Worm (Caenorhabditis elegans) whole organism, late embryonic: ENCODE data around the gene asp-12.
A peak's percentile ranks its signal among the peaks of the same experiment; 100 is the strongest.

ENCODE experiments used
- C08G9.2 ChIP-seq: sonication (generic microtip); optimal IDR thresholded peaks from 2 replicates; lab custom pipeline; 2016; ENCODE audit warnings: mild to moderate bottlenecking, missing genetic modification characterization, moderate library complexity, missing compliant biosample characterization
- C38D4.7 ChIP-seq: fragments of 200-800 bp; sonication (Bioruptor generic); optimal IDR thresholded peaks from 2 replicates; lab custom pipeline; 2018; ENCODE audit warnings: mild to moderate bottlenecking, missing genetic modification characterization, moderate library complexity, missing compliant biosample characterization
- F13H6.1 ChIP-seq: sonication (generic microtip); optimal IDR thresholded peaks from 2 replicates; lab custom pipeline; 2016; ENCODE audit warnings: missing genetic modification characterization, missing compliant biosample characterization
- K02D7.2 ChIP-seq: sonication (generic microtip); optimal IDR thresholded peaks from 2 replicates; lab custom pipeline; 2017; ENCODE audit warnings: mild to moderate bottlenecking, missing genetic modification characterization, missing compliant biosample characterization
- K09A11.1 ChIP-seq: sonication (generic microtip); optimal IDR thresholded peaks from 2 replicates; lab custom pipeline; 2017; ENCODE audit warnings: antibody characterized with exemption, mild to moderate bottlenecking, missing genetic modification characterization, missing compliant biosample characterization; ENCODE audit not compliant: insufficient read depth
- T23F11.4 ChIP-seq: fragments of 200-800 bp; sonication (Bioruptor generic); optimal IDR thresholded peaks from 2 replicates; lab custom pipeline; 2018; ENCODE audit warnings: mild to moderate bottlenecking, missing genetic modification characterization, missing compliant biosample characterization
- Y22D7AL.16 ChIP-seq: sonication (generic microtip); optimal IDR thresholded peaks from 2 replicates; lab custom pipeline; 2016; ENCODE audit warnings: missing genetic modification characterization, missing compliant biosample characterization
- ahr-1 ChIP-seq: sonication (generic microtip); optimal IDR thresholded peaks from 2 replicates; lab custom pipeline; 2016; ENCODE audit warnings: missing genetic modification characterization, missing compliant biosample characterization
- ama-1 ChIP-seq: fragments of 150-350 bp; optimal IDR thresholded peaks from 2 replicates; lab custom pipeline; 2014
- ceh-18 ChIP-seq: sonication (generic microtip); optimal IDR thresholded peaks from 2 replicates; lab custom pipeline; 2016; ENCODE audit warnings: missing genetic modification characterization, missing compliant biosample characterization
- ceh-19 ChIP-seq: fragments of 200-800 bp; sonication (Bioruptor generic); optimal IDR thresholded peaks from 2 replicates; lab custom pipeline; 2018; ENCODE audit warnings: mild to moderate bottlenecking, missing genetic modification characterization, missing compliant biosample characterization
- ceh-2 ChIP-seq: sonication (generic microtip); optimal IDR thresholded peaks from 2 replicates; lab custom pipeline; 2016; ENCODE audit warnings: missing genotype, missing genetic modification characterization, missing compliant biosample characterization
- ceh-22 ChIP-seq: sonication (generic microtip); optimal IDR thresholded peaks from 2 replicates; lab custom pipeline; 2017; ENCODE audit warnings: missing biosample characterization, missing genetic modification characterization
- ceh-24 ChIP-seq: sonication (generic microtip); optimal IDR thresholded peaks from 2 replicates; lab custom pipeline; 2016; ENCODE audit warnings: mild to moderate bottlenecking, missing genetic modification characterization, missing compliant biosample characterization
- ceh-31 ChIP-seq: sonication (generic microtip); optimal IDR thresholded peaks from 2 replicates; lab custom pipeline; 2016; ENCODE audit warnings: missing genetic modification characterization, missing compliant biosample characterization
- ceh-34 ChIP-seq: sonication (generic microtip); optimal IDR thresholded peaks from 2 replicates; lab custom pipeline; 2016; ENCODE audit warnings: mild to moderate bottlenecking, missing genetic modification characterization, missing compliant biosample characterization
- ceh-45 ChIP-seq: fragments of 200-800 bp; sonication (Bioruptor generic); IDR thresholded peaks from 2 replicates; pipeline ENCODE4 v1.3.6; 2022; ENCODE audit warnings: missing genetic modification reagents, missing genetic modification characterization, missing compliant biosample characterization
- ceh-48 ChIP-seq: sonication (generic microtip); optimal IDR thresholded peaks from 2 replicates; lab custom pipeline; 2016; ENCODE audit warnings: missing genetic modification characterization, inconsistent platforms, missing compliant biosample characterization
- ceh-6 ChIP-seq: fragments of 200-800 bp; sonication (Bioruptor generic); optimal IDR thresholded peaks from 2 replicates; lab custom pipeline; 2018; ENCODE audit warnings: mild to moderate bottlenecking, missing genetic modification characterization, missing compliant biosample characterization
- che-1 ChIP-seq: sonication (generic microtip); optimal IDR thresholded peaks from 2 replicates; lab custom pipeline; 2016; ENCODE audit warnings: mild to moderate bottlenecking, missing genetic modification characterization, missing compliant biosample characterization
- elt-2 ChIP-seq: sonication (generic microtip); optimal IDR thresholded peaks from 2 replicates; lab custom pipeline; 2016; ENCODE audit warnings: missing genetic modification reagents, missing genetic modification characterization, missing compliant biosample characterization
- elt-4 ChIP-seq: sonication (generic microtip); optimal IDR thresholded peaks from 2 replicates; lab custom pipeline; 2016; ENCODE audit warnings: missing genetic modification characterization, missing compliant biosample characterization
- ets-4 ChIP-seq: sonication (generic microtip); optimal IDR thresholded peaks from 2 replicates; lab custom pipeline; 2016; ENCODE audit warnings: missing genetic modification characterization, missing compliant biosample characterization
- fax-1 ChIP-seq: sonication (generic microtip); optimal IDR thresholded peaks from 2 replicates; lab custom pipeline; 2016; ENCODE audit warnings: missing genotype, missing genetic modification characterization, missing compliant biosample characterization
- fkh-10 ChIP-seq: fragments of 150-350 bp; optimal IDR thresholded peaks from 2 replicates; lab custom pipeline; 2014; ENCODE audit warnings: missing biosample characterization, missing genetic modification reagents, missing genetic modification characterization
- fkh-6 ChIP-seq: sonication (generic microtip); optimal IDR thresholded peaks from 2 replicates; lab custom pipeline; 2016; ENCODE audit warnings: missing genetic modification characterization, missing compliant biosample characterization
- hlh-13 ChIP-seq: fragments of 200-800 bp; sonication (Bioruptor generic); optimal IDR thresholded peaks from 2 replicates; lab custom pipeline; 2018; ENCODE audit warnings: mild to moderate bottlenecking, missing genetic modification characterization, missing compliant biosample characterization
- hlh-15 ChIP-seq: sonication (generic microtip); optimal IDR thresholded peaks from 2 replicates; lab custom pipeline; 2016; ENCODE audit warnings: missing genetic modification characterization, missing compliant biosample characterization
- hlh-30 ChIP-seq: sonication (generic microtip); optimal IDR thresholded peaks from 2 replicates; lab custom pipeline; 2017; ENCODE audit warnings: antibody characterized with exemption, missing genetic modification characterization, missing compliant biosample characterization; ENCODE audit not compliant: insufficient read depth
- hlh-8 ChIP-seq: sonication (generic microtip); optimal IDR thresholded peaks from 2 replicates; lab custom pipeline; 2016; ENCODE audit warnings: missing genotype, missing genetic modification characterization, missing compliant biosample characterization
- lin-11 ChIP-seq: fragments of 200-800 bp; sonication (Bioruptor generic); optimal IDR thresholded peaks from 2 replicates; lab custom pipeline; 2018; ENCODE audit warnings: mild to moderate bottlenecking, missing genetic modification characterization, missing compliant biosample characterization
- madf-2 ChIP-seq: sonication (generic microtip); optimal IDR thresholded peaks from 2 replicates; lab custom pipeline; 2017; ENCODE audit warnings: missing genetic modification characterization, missing compliant biosample characterization
- nfya-1 ChIP-seq: sonication (generic microtip); optimal IDR thresholded peaks from 2 replicates; lab custom pipeline; 2017; ENCODE audit warnings: missing genetic modification characterization, mild to moderate bottlenecking, missing compliant biosample characterization, antibody characterized with exemption, moderate library complexity
- nhr-11 ChIP-seq: fragments of 150-350 bp; optimal IDR thresholded peaks from 2 replicates; lab custom pipeline; 2014; ENCODE audit warnings: missing biosample characterization, missing genetic modification characterization
- nhr-232 ChIP-seq: sonication (generic microtip); optimal IDR thresholded peaks from 2 replicates; lab custom pipeline; 2016; ENCODE audit warnings: missing genetic modification characterization, missing compliant biosample characterization
- odd-2 ChIP-seq: sonication (generic microtip); optimal IDR thresholded peaks from 2 replicates; lab custom pipeline; 2017; ENCODE audit warnings: antibody characterized with exemption, mild to moderate bottlenecking, missing genetic modification characterization, missing compliant biosample characterization
- pag-3 ChIP-seq: sonication (generic microtip); optimal IDR thresholded peaks from 2 replicates; lab custom pipeline; 2016; ENCODE audit warnings: missing compliant biosample characterization, missing genetic modification characterization, borderline replicate concordance
- pat-9 ChIP-seq: fragments of 200-800 bp; sonication (Bioruptor generic); optimal IDR thresholded peaks from 2 replicates; lab custom pipeline; 2018; ENCODE audit warnings: mild to moderate bottlenecking, missing genetic modification characterization, moderate library complexity, missing compliant biosample characterization
- pax-1 ChIP-seq: fragments of 150-350 bp; optimal IDR thresholded peaks from 2 replicates; lab custom pipeline; 2014; ENCODE audit warnings: missing biosample characterization, missing genetic modification characterization
- pha-4 ChIP-seq: fragments of 150-350 bp; optimal IDR thresholded peaks from 2 replicates; lab custom pipeline; 2018; ENCODE audit warnings: missing biosample characterization, missing genetic modification reagents, missing genetic modification characterization
- pqm-1 ChIP-seq: sonication (generic microtip); optimal IDR thresholded peaks from 2 replicates; lab custom pipeline; 2016; ENCODE audit warnings: missing genetic modification characterization, missing compliant biosample characterization
- ref-2 ChIP-seq: sonication (generic microtip); optimal IDR thresholded peaks from 2 replicates; lab custom pipeline; 2016; ENCODE audit warnings: missing genetic modification characterization, missing compliant biosample characterization
- rnt-1 ChIP-seq: sonication (generic microtip); optimal IDR thresholded peaks from 2 replicates; lab custom pipeline; 2016; ENCODE audit warnings: missing genetic modification characterization, missing compliant biosample characterization
- sdc-2 ChIP-seq: sonication (generic microtip); optimal IDR thresholded peaks from 2 replicates; lab custom pipeline; 2016; ENCODE audit warnings: missing genotype, missing genetic modification characterization, missing compliant biosample characterization
- sox-2 ChIP-seq: fragments of 200-800 bp; sonication (Bioruptor generic); IDR thresholded peaks from 2 replicates; pipeline ENCODE4 v1.3.6; 2022; ENCODE audit warnings: missing genetic modification reagents, missing genetic modification characterization, missing compliant biosample characterization
- sox-4 ChIP-seq: sonication (generic microtip); optimal IDR thresholded peaks from 2 replicates; lab custom pipeline; 2017; ENCODE audit warnings: mild to moderate bottlenecking, missing genetic modification characterization, inconsistent platforms, missing compliant biosample characterization
- ttx-3 ChIP-seq: sonication (generic microtip); optimal IDR thresholded peaks from 2 replicates; lab custom pipeline; 2016; ENCODE audit warnings: missing genetic modification reagents, missing genetic modification characterization, missing compliant biosample characterization
- unc-3 ChIP-seq, 2 experiments: fragments of 200-800 bp in 1 of 2; sonication (Bioruptor generic) in 1 of 2; sonication (generic microtip) in 1 of 2; conservative IDR thresholded peaks in 1 of 2; optimal IDR thresholded peaks in 1 of 2; 2 replicates each; pipeline versions ENCODE4 v1.3.6 to Lab custom; 2016 to 2022; ENCODE audit warnings: missing compliant biosample characterization in 2 of 2, missing genetic modification characterization in 2 of 2, missing genetic modification reagents in 1 of 2
- unc-42 ChIP-seq: sonication (generic microtip); optimal IDR thresholded peaks from 2 replicates; lab custom pipeline; 2016; ENCODE audit warnings: missing genotype, missing genetic modification characterization, missing compliant biosample characterization
- unc-86 ChIP-seq: sonication (generic microtip); optimal IDR thresholded peaks from 2 replicates; lab custom pipeline; 2016; ENCODE audit warnings: missing genetic modification characterization, missing compliant biosample characterization
- zip-5 ChIP-seq: sonication (generic microtip); optimal IDR thresholded peaks from 2 replicates; lab custom pipeline; 2016; ENCODE audit warnings: missing genetic modification characterization, missing compliant biosample characterization
- ztf-16 ChIP-seq: sonication (generic microtip); optimal IDR thresholded peaks from 2 replicates; lab custom pipeline; 2017; ENCODE audit warnings: missing genetic modification characterization, missing compliant biosample characterization

The asp-12 gene

ce11 chrV:8228712-8229119 is 40.3 kb upstream of the asp-12 start (continued):
- no peak for TF ChIP-seq nhr-11 (tag; lab: Kevin White, UChicago)
- no peak for TF ChIP-seq lin-11
- TF ChIP-seq nhr-232 (tag; lab: Kevin White, UChicago), result no peak
- peak; percentile 17 for TF ChIP-seq ref-2
- peak; percentile 10 for TF ChIP-seq ceh-18 (tag; lab: Kevin White, UChicago)
- no peak for TF ChIP-seq pha-4
- no peak for TF ChIP-seq hlh-30 (tag; lab: Kevin White, UChicago)
- no peak for TF ChIP-seq unc-86 (tag; lab: Kevin White, UChicago)
- TF ChIP-seq fkh-10, result no peak
- no peak for TF ChIP-seq pqm-1 (tag; lab: Kevin White, UChicago)
- no peak for TF ChIP-seq odd-2
- TF ChIP-seq ceh-6 (GFP tag; lab: Kevin White, UChicago), result no peak
- TF ChIP-seq ets-4 (tag; lab: Kevin White, UChicago), result no peak
- TF ChIP-seq ceh-45 (GFP tag; lab: Robert Waterston, UW), result no peak
- TF ChIP-seq madf-2, result no peak
- TF ChIP-seq hlh-13, result no peak
- no peak for TF ChIP-seq pat-9 (tag; lab: Kevin White, UChicago)
- no peak for TF ChIP-seq elt-2
- no peak for TF ChIP-seq fkh-6 (tag; lab: Kevin White, UChicago)
- TF ChIP-seq elt-4 (tag; lab: Kevin White, UChicago), result no peak
- no peak for TF ChIP-seq unc-3 (GFP tag; conservative IDR thresholded peaks at IDR 0.05; lab: Robert Waterston, UW)
- TF ChIP-seq unc-3 (tag; optimal IDR thresholded peaks at IDR 0.05; lab: Kevin White, UChicago), result no peak
- no peak for TF ChIP-seq unc-42
- TF ChIP-seq ceh-34 (tag; lab: Kevin White, UChicago), result no peak
- no peak for TF ChIP-seq sdc-2 (tag; lab: Kevin White, UChicago)
- no peak for TF ChIP-seq ahr-1 (tag; lab: Kevin White, UChicago)
- TF ChIP-seq ceh-19 (GFP tag; lab: Kevin White, UChicago), result no peak
- TF ChIP-seq C08G9.2, result peak; percentile 26
- TF ChIP-seq fax-1 (tag; lab: Kevin White, UChicago), result no peak
- no peak for TF ChIP-seq ceh-22 (tag; lab: Kevin White, UChicago)
- peak; percentile 7 for TF ChIP-seq ceh-2 (tag; lab: Kevin White, UChicago)
- no peak for TF ChIP-seq pag-3 (tag; lab: Kevin White, UChicago)
- no peak for TF ChIP-seq che-1 (tag; lab: Kevin White, UChicago)
- peak; percentile 27 for TF ChIP-seq ceh-31 (tag; lab: Kevin White, UChicago)
- TF ChIP-seq sox-2 (GFP tag; lab: Robert Waterston, UW), result no peak
- TF ChIP-seq ztf-16, result no peak
- TF ChIP-seq ttx-3, result no peak
- TF ChIP-seq K09A11.1 (tag; lab: Kevin White, UChicago), result no peak
- no peak for TF ChIP-seq sox-4
- no peak for TF ChIP-seq T23F11.4
- peak; percentile 33 for TF ChIP-seq rnt-1 (tag; lab: Kevin White, UChicago)
- TF ChIP-seq pax-1 (tag; lab: Kevin White, UChicago), result no peak
- TF ChIP-seq ceh-24, result no peak
- peak; percentile 82 for TF ChIP-seq ama-1 (lab: Kevin White, UChicago)
- no peak for TF ChIP-seq F13H6.1
- TF ChIP-seq hlh-8, result no peak
- TF ChIP-seq nfya-1 (tag; lab: Kevin White, UChicago), result peak; percentile 49
- TF ChIP-seq Y22D7AL.16 (tag; lab: Kevin White, UChicago), result no peak
- no peak for TF ChIP-seq hlh-15 (tag; lab: Kevin White, UChicago)
- no peak for TF ChIP-seq ceh-48 (tag; lab: Kevin White, UChicago)
- no peak for TF ChIP-seq C38D4.7 (GFP tag; lab: Kevin White, UChicago)
- no peak for TF ChIP-seq zip-5 (tag; lab: Kevin White, UChicago)
- no peak for TF ChIP-seq K02D7.2 (tag; lab: Kevin White, UChicago)
